Fruit fly (Drosophila melanogaster) whole organism, embryonic: Measurements from ENCODE around the gene CG4332.

ENCODE experiments used
- Ada2b ChIP-seq: fragments of 200-800 bp; sonication (Bioruptor generic); IDR thresholded peaks from 2 replicates; pipeline ENCODE4 v1.3.6; 2022; ENCODE audit warnings: missing biosample characterization, missing genetic modification characterization
- Adf1 ChIP-seq: fragments of 200-800 bp; sonication (Bioruptor generic); IDR thresholded peaks from 2 replicates; pipeline ENCODE4 v1.3.6; 2022; ENCODE audit warnings: missing biosample characterization, missing genetic modification characterization
- Asciz ChIP-seq: fragments of 200-800 bp; sonication (Bioruptor generic); optimal IDR thresholded peaks from 2 replicates; lab custom pipeline; 2017; ENCODE audit warnings: missing biosample characterization, mild to moderate bottlenecking, missing genetic modification characterization, missing genetic modification reagents
- CG1024 ChIP-seq: fragments of 200-800 bp; sonication (Bioruptor generic); IDR thresholded peaks from 2 replicates; pipeline ENCODE4 v1.3.6; 2022; ENCODE audit warnings: missing biosample characterization, missing genetic modification characterization
- CG10321 ChIP-seq: fragments of 200-800 bp; sonication (Bioruptor generic); IDR thresholded peaks from 2 replicates; pipeline ENCODE4 v1.3.6; 2022; ENCODE audit warnings: missing biosample characterization, missing genetic modification characterization
- CG11398 ChIP-seq: fragments of 200-800 bp; sonication (Bioruptor generic); optimal IDR thresholded peaks from 2 replicates; lab custom pipeline; 2016; ENCODE audit warnings: missing biosample characterization, missing genetic modification characterization
- CG13775 ChIP-seq: fragments of 200-800 bp; sonication (Bioruptor generic); optimal IDR thresholded peaks from 3 replicates; lab custom pipeline; 2017; ENCODE audit warnings: missing biosample characterization, mild to moderate bottlenecking, missing genetic modification characterization
- CG15601 ChIP-seq: fragments of 200-800 bp; sonication (Bioruptor generic); optimal IDR thresholded peaks from 3 replicates; lab custom pipeline; 2019; ENCODE audit warnings: missing biosample characterization, mild to moderate bottlenecking, missing genetic modification characterization, moderate library complexity
- CG1603 ChIP-seq: fragments of 200-800 bp; sonication (Bioruptor generic); optimal IDR thresholded peaks from 2 replicates; lab custom pipeline; 2019; ENCODE audit warnings: missing biosample characterization, mild to moderate bottlenecking, missing genetic modification characterization, moderate library complexity
- CG16815 ChIP-seq: fragments of 200-800 bp; sonication (Bioruptor generic); optimal IDR thresholded peaks from 3 replicates; lab custom pipeline; 2017; ENCODE audit warnings: missing biosample characterization, mild to moderate bottlenecking, missing genetic modification characterization
- CG17385 ChIP-seq: fragments of 200-800 bp; sonication (Bioruptor generic); optimal IDR thresholded peaks from 3 replicates; lab custom pipeline; 2018; ENCODE audit warnings: missing biosample characterization, mild to moderate bottlenecking, missing genetic modification characterization
- CG31441 ChIP-seq: fragments of 200-800 bp; sonication (Bioruptor generic); IDR thresholded peaks from 2 replicates; pipeline ENCODE4 v1.3.6; 2022; ENCODE audit warnings: missing biosample characterization, missing genetic modification characterization
- CG3726 ChIP-seq: fragments of 200-800 bp; sonication (Bioruptor generic); IDR thresholded peaks from 3 replicates; pipeline ENCODE4, ENCODE4 v1.3.6; 2022; ENCODE audit warnings: missing biosample characterization, missing genetic modification characterization
- CG3847 ChIP-seq: fragments of 200-800 bp; sonication (Bioruptor generic); IDR thresholded peaks from 2 replicates; pipeline ENCODE4 v1.3.6; 2022; ENCODE audit warnings: missing biosample characterization, missing genetic modification characterization
- CG4730 ChIP-seq: fragments of 200-800 bp; sonication (Bioruptor generic); IDR thresholded peaks from 2 replicates; pipeline ENCODE4 v1.3.6; 2022; ENCODE audit warnings: missing biosample characterization, missing genetic modification characterization
- CG6854 ChIP-seq: fragments of 200-800 bp; sonication (Bioruptor generic); optimal IDR thresholded peaks from 3 replicates; lab custom pipeline; 2017; ENCODE audit warnings: missing biosample characterization, mild to moderate bottlenecking, missing genetic modification characterization
- CG7372 ChIP-seq: fragments of 200-800 bp; sonication (Bioruptor generic); IDR thresholded peaks from 2 replicates; pipeline ENCODE4 v1.3.6; 2022; ENCODE audit warnings: missing biosample characterization, missing genetic modification characterization
- CG7987 ChIP-seq: fragments of 200-800 bp; sonication (Bioruptor generic); optimal IDR thresholded peaks from 2 replicates; lab custom pipeline; 2018; ENCODE audit warnings: missing biosample characterization, mild to moderate bottlenecking, missing genetic modification characterization, moderate library complexity
- CG8765 ChIP-seq: fragments of 200-800 bp; sonication (Bioruptor generic); IDR thresholded peaks from 2 replicates; pipeline ENCODE4 v1.3.6; 2022; ENCODE audit warnings: missing biosample characterization, missing genetic modification characterization
- CoRest ChIP-seq: fragments of 200-800 bp; sonication (Bioruptor generic); optimal IDR thresholded peaks from 3 replicates; lab custom pipeline; 2018; ENCODE audit warnings: missing biosample characterization, mild to moderate bottlenecking, missing genetic modification characterization, moderate library complexity
- Doc3 ChIP-seq: fragments of 200-800 bp; sonication (Bioruptor generic); IDR thresholded peaks from 3 replicates; pipeline ENCODE4 v1.3.6; 2022; ENCODE audit warnings: missing biosample characterization, missing genetic modification characterization; ENCODE audit not compliant: partially characterized antibody
- Drgx ChIP-seq: fragments of 200-800 bp; sonication (Bioruptor generic); IDR thresholded peaks from 2 replicates; pipeline ENCODE4 v1.3.6; 2022; ENCODE audit warnings: missing biosample characterization, missing genetic modification characterization
- Eip74EF ChIP-seq, 2 experiments: fragments of 200-800 bp in 1 of 2; fragments of >200 bp in 1 of 2; sonication (Bioruptor generic) in 1 of 2; optimal IDR thresholded peaks; 2 replicates each; lab custom pipeline; 2017 to 2019; ENCODE audit warnings: missing biosample characterization in 2 of 2, missing genetic modification characterization in 2 of 2, mild to moderate bottlenecking in 1 of 2, moderate library complexity in 1 of 2
- Fer1 ChIP-seq: fragments of 200-800 bp; sonication (Bioruptor generic); optimal IDR thresholded peaks from 2 replicates; lab custom pipeline; 2017; ENCODE audit warnings: missing biosample characterization, mild to moderate bottlenecking, missing genetic modification characterization
- NC2β ChIP-seq: fragments of 200-800 bp; sonication (Bioruptor generic); optimal IDR thresholded peaks from 2 replicates; lab custom pipeline; 2016; ENCODE audit warnings: missing biosample characterization, missing genetic modification characterization
- Oli ChIP-seq: fragments of 200-800 bp; sonication (Bioruptor generic); optimal IDR thresholded peaks from 2 replicates; lab custom pipeline; 2018; ENCODE audit warnings: missing biosample characterization, mild to moderate bottlenecking, missing genetic modification characterization, moderate library complexity
- PHDP ChIP-seq: fragments of 200-800 bp; sonication (Bioruptor generic); optimal IDR thresholded peaks from 3 replicates; lab custom pipeline; 2018; ENCODE audit warnings: missing biosample characterization, mild to moderate bottlenecking, missing genetic modification characterization, moderate library complexity
- Sox102F ChIP-seq: fragments of 200-800 bp; sonication (Bioruptor generic); optimal IDR thresholded peaks from 2 replicates; lab custom pipeline; 2018; ENCODE audit warnings: missing biosample characterization, mild to moderate bottlenecking, missing genetic modification characterization, moderate library complexity
- Stat92E ChIP-seq, 3 experiments: fragments of >200 bp in 2 of 3; fragments of 200-800 bp in 1 of 3; sonication (Bioruptor generic) in 1 of 3; optimal IDR thresholded peaks; 2 replicates each; lab custom pipeline; 2017 to 2019; ENCODE audit warnings: missing biosample characterization in 3 of 3, missing genetic modification characterization in 3 of 3, mild to moderate bottlenecking in 1 of 3, moderate library complexity in 1 of 3
- Vsx1 ChIP-seq: fragments of 200-800 bp; sonication (Bioruptor generic); optimal IDR thresholded peaks from 2 replicates; lab custom pipeline; 2017; ENCODE audit warnings: missing biosample characterization, mild to moderate bottlenecking, missing genetic modification characterization, missing genetic modification reagents
- Xrp1 ChIP-seq: fragments of 200-800 bp; sonication (Bioruptor generic); IDR thresholded peaks from 2 replicates; pipeline ENCODE4 v1.3.6; 2022; ENCODE audit warnings: missing biosample characterization, missing genetic modification characterization
- ab ChIP-seq: fragments of 200-800 bp; sonication (Bioruptor generic); optimal IDR thresholded peaks from 2 replicates; lab custom pipeline; 2016; ENCODE audit warnings: missing biosample characterization, missing genetic modification characterization
- ap ChIP-seq: fragments of 200-800 bp; sonication (Bioruptor generic); IDR thresholded peaks from 2 replicates; pipeline ENCODE4 v1.3.6; 2022; ENCODE audit warnings: missing biosample characterization, missing genetic modification characterization
- ase ChIP-seq: fragments of 200-800 bp; sonication (Bioruptor generic); IDR thresholded peaks from 3 replicates; pipeline ENCODE4 v1.3.6; 2022; ENCODE audit warnings: missing biosample characterization, missing genetic modification characterization
- bbx ChIP-seq: fragments of 200-800 bp; sonication (Bioruptor generic); IDR thresholded peaks from 2 replicates; pipeline ENCODE4 v1.3.6; 2022; ENCODE audit warnings: missing biosample characterization, missing genetic modification characterization; ENCODE audit not compliant: partially characterized antibody
- bigmax ChIP-seq: fragments of 200-800 bp; sonication (Bioruptor generic); optimal IDR thresholded peaks from 2 replicates; lab custom pipeline; 2018; ENCODE audit warnings: missing biosample characterization, mild to moderate bottlenecking, missing genetic modification characterization
- cad ChIP-seq: fragments of >200 bp; optimal IDR thresholded peaks from 2 replicates; lab custom pipeline; 2017; ENCODE audit warnings: missing biosample characterization, missing genetic modification characterization
- crol ChIP-seq: fragments of 200-800 bp; sonication (Bioruptor generic); IDR thresholded peaks from 2 replicates; pipeline ENCODE4 v1.3.6; 2022; ENCODE audit warnings: missing biosample characterization, missing genetic modification characterization
- dmrt99B ChIP-seq: fragments of 200-800 bp; sonication (Bioruptor generic); optimal IDR thresholded peaks from 2 replicates; lab custom pipeline; 2018; ENCODE audit warnings: missing biosample characterization, mild to moderate bottlenecking, missing genetic modification characterization, moderate library complexity
- esg ChIP-seq: fragments of 200-800 bp; sonication (Bioruptor generic); conservative IDR thresholded peaks from 2 replicates; pipeline ENCODE4 v1.3.6; 2022; ENCODE audit warnings: missing biosample characterization, missing genetic modification characterization
- ewg ChIP-seq: fragments of 200-800 bp; sonication (Bioruptor generic); optimal IDR thresholded peaks from 3 replicates; lab custom pipeline; 2017; ENCODE audit warnings: mild to moderate bottlenecking, missing biosample characterization, missing genetic modification reagents, missing genetic modification characterization
- gem ChIP-seq: fragments of 200-800 bp; sonication (Bioruptor generic); optimal IDR thresholded peaks from 2 replicates; lab custom pipeline; 2019; ENCODE audit warnings: missing biosample characterization, mild to moderate bottlenecking, missing genetic modification characterization, moderate library complexity
- nau ChIP-seq: fragments of 200-800 bp; sonication (Bioruptor generic); optimal IDR thresholded peaks from 3 replicates; lab custom pipeline; 2017; ENCODE audit warnings: missing biosample characterization, mild to moderate bottlenecking, missing genetic modification characterization, missing genetic modification reagents
- pnt ChIP-seq: fragments of 200-800 bp; sonication (Bioruptor generic); optimal IDR thresholded peaks from 3 replicates; lab custom pipeline; 2016; ENCODE audit warnings: missing biosample characterization, missing genetic modification characterization
- pum ChIP-seq: fragments of 200-800 bp; sonication (Bioruptor generic); optimal IDR thresholded peaks from 2 replicates; lab custom pipeline; 2016; ENCODE audit warnings: missing biosample characterization, missing genetic modification characterization
- salm ChIP-seq: fragments of 200-800 bp; sonication (Bioruptor generic); optimal IDR thresholded peaks from 2 replicates; lab custom pipeline; 2018; ENCODE audit warnings: missing biosample characterization, mild to moderate bottlenecking, missing genetic modification characterization
- scrt ChIP-seq: fragments of 200-800 bp; sonication (Bioruptor generic); optimal IDR thresholded peaks from 2 replicates; lab custom pipeline; 2018; ENCODE audit warnings: missing biosample characterization, mild to moderate bottlenecking, missing genetic modification characterization, moderate library complexity
- vnd ChIP-seq: fragments of 200-800 bp; sonication (Bioruptor generic); IDR thresholded peaks from 3 replicates; pipeline ENCODE4 v1.3.6; 2022; ENCODE audit warnings: missing biosample characterization, missing genetic modification characterization; ENCODE audit not compliant: partially characterized antibody

CG4332 gene

DNA sequence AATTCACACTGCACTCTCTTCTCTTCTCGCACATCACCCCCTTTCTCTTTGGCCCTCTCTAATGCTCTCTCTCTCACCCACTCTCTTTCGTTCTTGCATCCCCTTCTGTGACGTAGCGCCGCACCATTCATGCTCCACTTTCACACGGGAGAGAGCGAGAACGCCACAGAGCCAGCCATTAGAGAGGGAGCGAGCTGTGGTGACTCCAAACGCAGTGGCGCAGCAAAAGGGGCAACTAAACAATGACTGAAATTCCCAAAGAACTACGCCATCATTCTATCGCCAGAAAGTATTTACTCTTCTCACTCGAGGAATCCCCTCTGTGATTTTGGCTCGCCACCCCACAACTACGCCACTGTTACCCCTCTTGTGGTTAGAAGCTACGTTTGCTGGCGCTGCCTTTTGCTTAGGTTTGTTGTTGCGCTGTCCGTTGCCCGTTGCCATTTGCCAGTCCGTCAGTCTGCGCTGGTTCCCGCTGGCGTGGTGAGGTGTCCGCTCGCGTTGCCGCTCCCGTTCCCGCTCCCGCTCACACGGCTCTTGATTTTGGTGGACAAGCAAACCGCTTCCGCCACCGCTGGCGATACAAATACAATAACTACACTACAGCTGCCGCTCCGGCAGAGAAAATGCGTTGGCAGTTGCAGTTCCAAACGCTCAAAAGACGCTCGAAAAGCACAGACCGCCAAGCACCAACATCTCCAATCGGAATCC is 23.6 kb upstream of the CG4332 start (continued):
- peak; percentile 99 for TF ChIP-seq pum (GFP tag; lab: Kevin White, UChicago)
- peak; percentile 98 for TF ChIP-seq CoRest (tag; lab: Kevin White, UChicago)
- TF ChIP-seq Eip74EF (GFP tag; optimal IDR thresholded peaks at IDR 0.05; lab: Kevin White, UChicago): peak in 1 of 2 experiments; percentile 95
- TF ChIP-seq Oli (tag; lab: Kevin White, UChicago): peak; percentile 98
- peak; percentile 97 for TF ChIP-seq CG17385 (GFP tag; lab: Kevin White, UChicago)
- peak; percentile 98 for TF ChIP-seq Sox102F (GFP tag; lab: Kevin White, UChicago)
- peak; percentile 96 for TF ChIP-seq salm
- peak; percentile 94 for TF ChIP-seq CG15601 (tag; lab: Kevin White, UChicago)
- TF ChIP-seq bbx: peak; percentile 47; the same call in 1 of the 2 replicates
- TF ChIP-seq Vsx1 (GFP tag; lab: Kevin White, UChicago): peak; percentile 94
- TF ChIP-seq Adf1 (GFP tag; lab: Robert Waterston, UW): peak; percentile 94
- peak; percentile 98 for TF ChIP-seq nau (GFP tag; lab: Kevin White, UChicago)
- peak; percentile 99 for TF ChIP-seq CG1603 (tag; lab: Kevin White, UChicago)
- peak; percentile 99 for TF ChIP-seq ase (GFP tag; lab: Robert Waterston, UW)
- TF ChIP-seq cad (GFP tag; lab: Kevin White, UChicago): no peak
- peak; percentile 98 for TF ChIP-seq NC2β
- TF ChIP-seq ap: peak; percentile 98
- peak; percentile 99 for TF ChIP-seq CG3847
- peak; percentile 99 for TF ChIP-seq pnt
- peak; percentile 99 for TF ChIP-seq gem (tag; lab: Kevin White, UChicago)
- peak; percentile 80 for TF ChIP-seq bigmax (GFP tag; lab: Kevin White, UChicago)
- TF ChIP-seq Xrp1 (GFP tag; lab: Robert Waterston, UW): peak; percentile 99
- peak; percentile 99 for TF ChIP-seq CG4730
- peak; percentile 99 for TF ChIP-seq Ada2b (GFP tag; lab: Robert Waterston, UW)
- peak; percentile 98 for TF ChIP-seq CG6854 (GFP tag; lab: Kevin White, UChicago)
- TF ChIP-seq CG3726 (GFP tag; lab: Robert Waterston, UW): peak; percentile 98
- peak; percentile 97 for TF ChIP-seq scrt (GFP tag; lab: Kevin White, UChicago)
- peak; percentile 97 for TF ChIP-seq CG31441
- TF ChIP-seq CG10321 (GFP tag; lab: Robert Waterston, UW): peak; percentile 89
- peak; percentile 99 for TF ChIP-seq CG16815 (GFP tag; lab: Kevin White, UChicago)
- peak; percentile 99 for TF ChIP-seq dmrt99B
- no peak for TF ChIP-seq vnd (GFP tag; lab: Robert Waterston, UW)
- peak; percentile 99 for TF ChIP-seq CG8765
- peak; percentile 91 for TF ChIP-seq crol
- peak; percentile 95 for TF ChIP-seq CG7987 (GFP tag; lab: Kevin White, UChicago)
- TF ChIP-seq ab (GFP tag; lab: Kevin White, UChicago): peak; percentile 99
- peak; percentile 99 for TF ChIP-seq CG11398
- TF ChIP-seq CG7372 (GFP tag; lab: Robert Waterston, UW): peak; percentile 99
- peak in 1 of 3 experiments; percentile 89 for TF ChIP-seq Stat92E (GFP tag; optimal IDR thresholded peaks at IDR 0.05; lab: Kevin White, UChicago)
- peak; percentile 97 for TF ChIP-seq CG13775 (GFP tag; lab: Kevin White, UChicago)
- peak; percentile 99 for TF ChIP-seq esg
- TF ChIP-seq Drgx: peak; percentile 100
- TF ChIP-seq ewg (GFP tag; lab: Kevin White, UChicago): peak; percentile 98
- peak; percentile 96 for TF ChIP-seq Asciz (GFP tag; lab: Kevin White, UChicago)
- peak; percentile 98 for TF ChIP-seq PHDP (tag; lab: Kevin White, UChicago)
- TF ChIP-seq CG1024 (GFP tag; lab: Robert Waterston, UW): peak; percentile 97
- TF ChIP-seq Doc3: no peak
- TF ChIP-seq Fer1 (GFP tag; lab: Kevin White, UChicago): peak; percentile 99
